Fruit fly (Drosophila melanogaster) whole organism: ENCODE results near the gene CG10089.

Experiments used
- psq ChIP-seq: fragments of >200 bp; optimal IDR thresholded peaks from 2 replicates; lab custom pipeline; 2017
- usp ChIP-seq: fragments of >200 bp; optimal IDR thresholded peaks from 2 replicates; lab custom pipeline; 2017; ENCODE audit warnings: missing biosample characterization, missing genetic modification characterization, mixed read lengths

- no peak for TF ChIP-seq usp
- TF ChIP-seq psq (lab: Kevin White, UChicago), result no peak
Observed at dm6 chr3L:13422286-13422787, 52.2 kb downstream of the CG10089 start, which contains the start of gene CG32121.
